Fruit fly (Drosophila melanogaster): ENCODE measurements around the gene CG5653.
A peak's percentile ranks its signal among the peaks of the same experiment; 100 is the strongest.

CG5653 gene

dm6 chr3L:9011485-9012389, 45.6 kb upstream of the CG5653 start (continued):
- TF ChIP-seq CG30020 (tag; optimal IDR thresholded peaks at IDR 0.05) (no peak), Dref (GFP tag; IDR thresholded peaks at IDR 0.05) (no peak), gsb (GFP tag; IDR thresholded peaks at IDR 0.05) (no peak), CG2678 (tag; optimal IDR thresholded peaks at IDR 0.05) (peak; percentile 79), MESR4 (GFP tag; optimal IDR thresholded peaks at IDR 0.05) (no peak), slou (GFP tag; optimal IDR thresholded peaks at IDR 0.05) (peak; percentile 40), Atf-2 (GFP tag; optimal IDR thresholded peaks at IDR 0.05) (peak; percentile 56), aop (GFP tag; IDR thresholded peaks at IDR 0.05) (no peak), ab (GFP tag; optimal IDR thresholded peaks at IDR 0.05) (peak; percentile 16), sim (GFP tag; IDR thresholded peaks at IDR 0.05) (peak; percentile 91), repo (GFP tag; optimal IDR thresholded peaks at IDR 0.05) (peak; percentile 58), Ssrp (tag; optimal IDR thresholded peaks at IDR 0.05) (peak; percentile 72), Abd-B (GFP tag; optimal IDR thresholded peaks at IDR 0.05) (peak; percentile 86), CG18599 (GFP tag; optimal IDR thresholded peaks at IDR 0.05) (peak; percentile 47), fd96Cb (tag; optimal IDR thresholded peaks at IDR 0.05) (peak; percentile 82), grau (tag; optimal IDR thresholded peaks at IDR 0.05) (peak; percentile 68), CG1603 (tag; optimal IDR thresholded peaks at IDR 0.05) (peak; percentile 93), otp (GFP tag; IDR thresholded peaks at IDR 0.05) (peak; percentile 87), Mes4 (GFP tag; optimal IDR thresholded peaks at IDR 0.05) (peak; percentile 75), vnd (GFP tag; IDR thresholded peaks at IDR 0.05; ENCODE audit: partially characterized antibody) (no peak), CG3163 (GFP tag; optimal IDR thresholded peaks at IDR 0.05) (peak; percentile 53), sob (GFP tag; IDR thresholded peaks at IDR 0.05) (peak; percentile 69), en (GFP tag; optimal IDR thresholded peaks at IDR 0.05) (peak; percentile 78), tin (GFP tag; optimal IDR thresholded peaks at IDR 0.05) (peak; percentile 78), CG8089 (GFP tag; optimal IDR thresholded peaks at IDR 0.05) (peak; percentile 38), CG15696 (tag; optimal IDR thresholded peaks at IDR 0.05) (peak; percentile 97), CG12219 (GFP tag; optimal IDR thresholded peaks at IDR 0.05) (peak; percentile 68), crc (GFP tag; optimal IDR thresholded peaks at IDR 0.05) (peak; percentile 68), CG7745 (tag; optimal IDR thresholded peaks at IDR 0.05) (no peak), CG18011 (GFP tag; optimal IDR thresholded peaks at IDR 0.05) (no peak), Dp (GFP tag; optimal IDR thresholded peaks at IDR 0.05) (no peak), eve (GFP tag; optimal IDR thresholded peaks at IDR 0.05) (peak in 1 of 2 experiments; percentile 44), nau (GFP tag; optimal IDR thresholded peaks at IDR 0.05) (no peak), CG1602 (GFP tag; optimal IDR thresholded peaks at IDR 0.05) (peak; percentile 66), CG11696 (GFP tag; IDR thresholded peaks at IDR 0.05) (no peak), CG6683 (GFP tag; optimal IDR thresholded peaks at IDR 0.05) (no peak), CG4404 (GFP tag; IDR thresholded peaks at IDR 0.05) (peak; percentile 93), CG32532 (GFP tag; IDR thresholded peaks at IDR 0.05) (0 out of 2 replicates have a peak, but pooled peaks have one; percentile 27), bowl (GFP tag; IDR thresholded peaks at IDR 0.05) (peak; percentile 38; the same call in 1 of the 2 replicates), pum (GFP tag; optimal IDR thresholded peaks at IDR 0.05) (peak; percentile 90), h (optimal IDR thresholded peaks at IDR 0.05) (no peak), MTF-1 (GFP tag; optimal IDR thresholded peaks at IDR 0.05; ENCODE audit: borderline replicate concordance) (peak; percentile 44), H15 (GFP tag; IDR thresholded peaks at IDR 0.05) (peak; percentile 74; the same call in 2 of the 3 replicates), sens (GFP tag) (peak; percentile 98), Dfd (GFP tag; optimal IDR thresholded peaks at IDR 0.05) (no peak), unc-4 (GFP tag; IDR thresholded peaks at IDR 0.05; ENCODE audit: partially characterized antibody) (no peak), CG11093 (GFP tag; IDR thresholded peaks at IDR 0.05) (peak; percentile 80), CG10366 (GFP tag; IDR thresholded peaks at IDR 0.05) (peak; percentile 67), gsb-n (tag; optimal IDR thresholded peaks at IDR 0.05) (peak; percentile 74)
